Worm (Caenorhabditis elegans) whole organism, L4/young adult: Measurements from ENCODE around the gene F11C1.7.

Source experiments
- W03F9.2 ChIP-seq: fragments of 150-350 bp; optimal IDR thresholded peaks from 2 replicates; lab custom pipeline; 2014; ENCODE audit warnings: missing biosample characterization, missing genetic modification characterization
- dao-5 ChIP-seq: sonication (generic microtip); optimal IDR thresholded peaks from 2 replicates; lab custom pipeline; 2016; ENCODE audit warnings: missing genotype, missing genetic modification characterization, moderate library complexity, missing compliant biosample characterization
- him-1 ChIP-seq: sonication (generic microtip); optimal IDR thresholded peaks from 2 replicates; lab custom pipeline; 2016; ENCODE audit warnings: missing genotype, missing genetic modification reagents, missing genetic modification characterization, missing compliant biosample characterization

- TF ChIP-seq him-1 (tag; lab: Kevin White, UChicago): no peak
- TF ChIP-seq dao-5 (tag; lab: Kevin White, UChicago): no peak
- no peak for TF ChIP-seq W03F9.2
Observed at ce11 chrX:12989205-12989604, at the start of gene F11C1.7.
